Worm (Caenorhabditis elegans) whole organism, L3 larva: ENCODE measurements around the gene tag-234.
"Not testable (repeated sequence)": the region's sequence is repeated elsewhere in the genome, so short reads cannot be mapped to it uniquely, and the experiment has no call there.

Experiments used
- R02D3.7 ChIP-seq: fragments of 150-350 bp; optimal IDR thresholded peaks from 2 replicates; lab custom pipeline; 2014; ENCODE audit warnings: missing biosample characterization, missing genetic modification characterization
- ZK546.5 ChIP-seq: sonication (generic microtip); optimal IDR thresholded peaks from 2 replicates; lab custom pipeline; 2017; ENCODE audit warnings: missing biosample characterization, missing genetic modification characterization
- aly-2 ChIP-seq: fragments of 150-350 bp; optimal IDR thresholded peaks from 2 replicates; lab custom pipeline; 2014; ENCODE audit warnings: missing biosample characterization, missing genetic modification characterization
- ama-1 ChIP-seq: fragments of 150-350 bp; optimal IDR thresholded peaks from 2 replicates; lab custom pipeline; 2018
- ceh-16 ChIP-seq: sonication (generic microtip); optimal IDR thresholded peaks from 2 replicates; lab custom pipeline; 2017; ENCODE audit warnings: missing biosample characterization, missing genetic modification characterization
- ceh-28 ChIP-seq: fragments of 150-350 bp; optimal IDR thresholded peaks from 2 replicates; lab custom pipeline; 2014; ENCODE audit warnings: missing biosample characterization, missing genetic modification reagents, missing genetic modification characterization
- ceh-82 ChIP-seq: fragments of 150-350 bp; optimal IDR thresholded peaks from 2 replicates; lab custom pipeline; 2014; ENCODE audit warnings: missing biosample characterization, missing genetic modification characterization
- ceh-9 ChIP-seq: sonication (generic microtip); optimal IDR thresholded peaks from 2 replicates; lab custom pipeline; 2018; ENCODE audit warnings: missing biosample characterization, missing genetic modification characterization
- daf-12 ChIP-seq: fragments of 150-350 bp; optimal IDR thresholded peaks from 2 replicates; lab custom pipeline; 2014; ENCODE audit warnings: missing biosample characterization, missing genetic modification reagents, missing genetic modification characterization
- egl-27 ChIP-seq: sonication (generic microtip); optimal IDR thresholded peaks from 4 replicates; lab custom pipeline; 2017; ENCODE audit warnings: missing biosample characterization, missing genetic modification reagents, missing genetic modification characterization
- elt-1 ChIP-seq: fragments of 150-350 bp; optimal IDR thresholded peaks from 2 replicates; lab custom pipeline; 2014; ENCODE audit warnings: missing biosample characterization, missing genetic modification characterization
- elt-2 ChIP-seq: sonication (generic microtip); optimal IDR thresholded peaks from 2 replicates; lab custom pipeline; 2016; ENCODE audit warnings: missing genetic modification reagents, mild to moderate bottlenecking, missing genetic modification characterization, missing compliant biosample characterization
- elt-3 ChIP-seq, 3 experiments: fragments of 150-350 bp in 1 of 3; sonication (generic microtip) in 2 of 3; optimal IDR thresholded peaks; 2 replicates in 2 of 3; 4 replicates in 1 of 3; lab custom pipeline; 2014 to 2017; ENCODE audit warnings: missing biosample characterization in 3 of 3, missing genetic modification characterization in 3 of 3
- fkh-10 ChIP-seq: sonication (generic microtip); optimal IDR thresholded peaks from 2 replicates; lab custom pipeline; 2017; ENCODE audit warnings: missing biosample characterization, missing genetic modification reagents, missing genetic modification characterization
- fkh-2 ChIP-seq: fragments of 150-350 bp; optimal IDR thresholded peaks from 2 replicates; lab custom pipeline; 2014; ENCODE audit warnings: missing biosample characterization, missing genetic modification reagents, missing genetic modification characterization
- fos-1 ChIP-seq: fragments of 150-350 bp; optimal IDR thresholded peaks from 2 replicates; lab custom pipeline; 2014; ENCODE audit warnings: missing biosample characterization, missing genetic modification characterization
- hmg-11 ChIP-seq: sonication (generic microtip); optimal IDR thresholded peaks from 2 replicates; lab custom pipeline; 2016; ENCODE audit warnings: missing genetic modification characterization, missing compliant biosample characterization
- jun-1 ChIP-seq: fragments of 150-350 bp; optimal IDR thresholded peaks from 2 replicates; lab custom pipeline; 2014; ENCODE audit warnings: missing biosample characterization, missing genetic modification reagents, missing genetic modification characterization
- lin-15B ChIP-seq: fragments of 150-350 bp; optimal IDR thresholded peaks from 2 replicates; lab custom pipeline; 2014; ENCODE audit warnings: missing biosample characterization, missing genetic modification characterization
- lin-39 ChIP-seq: fragments of 150-350 bp; optimal IDR thresholded peaks from 2 replicates; lab custom pipeline; 2018; ENCODE audit warnings: missing biosample characterization, missing genetic modification reagents, missing genetic modification characterization
- lsy-12 ChIP-seq: sonication (generic microtip); optimal IDR thresholded peaks from 2 replicates; lab custom pipeline; 2016; ENCODE audit warnings: mild to moderate bottlenecking, missing genetic modification characterization, missing compliant biosample characterization
- mdl-1 ChIP-seq: fragments of 150-350 bp; optimal IDR thresholded peaks from 2 replicates; lab custom pipeline; 2014; ENCODE audit warnings: missing biosample characterization, missing genetic modification characterization
- mml-1 ChIP-seq: fragments of 150-350 bp; sonication (generic microtip); optimal IDR thresholded peaks from 3 replicates; lab custom pipeline; 2014; ENCODE audit warnings: missing biosample characterization, missing genetic modification characterization
- nfya-1 ChIP-seq: sonication (generic microtip); optimal IDR thresholded peaks from 2 replicates; lab custom pipeline; 2017; ENCODE audit warnings: missing genetic modification characterization, mild to moderate bottlenecking, missing compliant biosample characterization, antibody characterized with exemption, moderate library complexity; ENCODE audit not compliant: insufficient read depth
- nhr-11 ChIP-seq: fragments of 150-350 bp; optimal IDR thresholded peaks from 2 replicates; lab custom pipeline; 2014; ENCODE audit warnings: missing biosample characterization, missing genetic modification characterization
- nhr-12 ChIP-seq: fragments of 150-350 bp; optimal IDR thresholded peaks from 2 replicates; lab custom pipeline; 2014; ENCODE audit warnings: missing biosample characterization, missing genetic modification characterization
- nhr-23 ChIP-seq: fragments of 150-350 bp; optimal IDR thresholded peaks from 2 replicates; lab custom pipeline; 2014; ENCODE audit warnings: missing biosample characterization, missing genetic modification reagents, missing genetic modification characterization
- nhr-237 ChIP-seq: fragments of 150-350 bp; optimal IDR thresholded peaks from 2 replicates; lab custom pipeline; 2014; ENCODE audit warnings: missing biosample characterization, missing genetic modification characterization
- nhr-25 ChIP-seq: sonication (generic microtip); optimal IDR thresholded peaks from 2 replicates; lab custom pipeline; 2017; ENCODE audit warnings: missing biosample characterization, missing genetic modification characterization
- nhr-28 ChIP-seq: fragments of 150-350 bp; optimal IDR thresholded peaks from 2 replicates; lab custom pipeline; 2014; ENCODE audit warnings: missing biosample characterization, missing genetic modification characterization
- nhr-43 ChIP-seq: sonication (generic microtip); optimal IDR thresholded peaks from 2 replicates; lab custom pipeline; 2016; ENCODE audit warnings: mild to moderate bottlenecking, missing genetic modification characterization, missing compliant biosample characterization; ENCODE audit not compliant: poor library complexity, severe bottlenecking
- nhr-67 ChIP-seq: fragments of 150-350 bp; optimal IDR thresholded peaks from 2 replicates; lab custom pipeline; 2014; ENCODE audit warnings: missing biosample characterization, missing genetic modification characterization
- nhr-77 ChIP-seq: fragments of 150-350 bp; optimal IDR thresholded peaks from 2 replicates; lab custom pipeline; 2014; ENCODE audit warnings: missing biosample characterization, missing genetic modification characterization
- pha-4 ChIP-seq: fragments of 150-350 bp; optimal IDR thresholded peaks from 2 replicates; lab custom pipeline; 2014; ENCODE audit warnings: missing biosample characterization, missing genetic modification reagents, missing genetic modification characterization
- pqm-1 ChIP-seq: fragments of 150-350 bp; optimal IDR thresholded peaks from 2 replicates; lab custom pipeline; 2017; ENCODE audit warnings: missing biosample characterization, missing genetic modification characterization, inconsistent platforms
- sea-2 ChIP-seq: fragments of 150-350 bp; sonication (generic microtip); optimal IDR thresholded peaks from 4 replicates; lab custom pipeline; 2014; ENCODE audit warnings: missing biosample characterization, missing genetic modification reagents, missing genetic modification characterization
- skn-1 ChIP-seq: fragments of 150-350 bp; optimal IDR thresholded peaks from 2 replicates; lab custom pipeline; 2014; ENCODE audit warnings: missing biosample characterization, missing genetic modification characterization
- snpc-4 ChIP-seq: fragments of 150-350 bp; optimal IDR thresholded peaks from 2 replicates; lab custom pipeline; 2014; ENCODE audit warnings: missing biosample characterization, missing genetic modification characterization
- unc-39 ChIP-seq: sonication (generic microtip); optimal IDR thresholded peaks from 4 replicates; lab custom pipeline; 2017; ENCODE audit warnings: missing biosample characterization, missing genetic modification characterization
- unc-62 ChIP-seq: fragments of 150-350 bp; sonication (generic microtip); optimal IDR thresholded peaks from 4 replicates; lab custom pipeline; 2014; ENCODE audit warnings: missing biosample characterization, missing genetic modification reagents, missing genetic modification characterization
- zag-1 ChIP-seq: fragments of 150-350 bp; optimal IDR thresholded peaks from 2 replicates; lab custom pipeline; 2014; ENCODE audit warnings: missing biosample characterization, missing genetic modification characterization
- ztf-11 ChIP-seq: fragments of 150-350 bp; optimal IDR thresholded peaks from 2 replicates; lab custom pipeline; 2014; ENCODE audit warnings: missing biosample characterization, missing genetic modification characterization
- ztf-4 ChIP-seq: fragments of 150-350 bp; optimal IDR thresholded peaks from 2 replicates; lab custom pipeline; 2014; ENCODE audit warnings: missing biosample characterization, missing genetic modification characterization

The tag-234 gene

ce11 chrII:5863893-5864292 is at the start of gene tag-234:
Gene tag-234, plus strand, starts transcription at chrII:5864193.
- TF ChIP-seq nhr-77 (tag; lab: Kevin White, UChicago) (no peak), elt-2 (tag; lab: Kevin White, UChicago) (peak; percentile 68), fkh-10 (GFP tag; lab: Kevin White, UChicago) (no peak), nhr-43 (no peak), snpc-4 (tag; lab: Kevin White, UChicago) (no peak), pqm-1 (tag; lab: Kevin White, UChicago) (peak; percentile 47), daf-12 (tag; lab: Kevin White, UChicago) (no peak), nhr-25 (no peak)

ce11 chrII:5815382-5815781 is 48.6 kb upstream of the tag-234 start, which contains the start of gene wago-5:
Gene wago-5, minus strand, starts transcription at chrII:5815482.
- not testable (repeated sequence) for TF ChIP-seq fkh-10 (GFP tag; lab: Kevin White, UChicago); fos-1; lin-15B

ce11 chrII:5816346-5816745 is 47.6 kb upstream of the tag-234 start, which contains the start of gene ZK1248.20:
Gene ZK1248.20, plus strand, starts transcription at chrII:5816646.
- TF ChIP-seq elt-1 (tag; lab: Kevin White, UChicago) (no peak), sea-2 (GFP tag; lab: Kevin White, UChicago) (no peak), aly-2 (tag; lab: Kevin White, UChicago) (no peak), nhr-11 (tag; lab: Kevin White, UChicago) (no peak), nhr-23 (tag; lab: Kevin White, UChicago) (no peak), fos-1 (no peak), nhr-77 (tag; lab: Kevin White, UChicago) (no peak), fkh-10 (GFP tag; lab: Kevin White, UChicago) (no peak), pha-4 (no peak), hmg-11 (tag; lab: Kevin White, UChicago) (no peak), skn-1 (no peak)

ce11 chrII:5818298-5818697 is 45.7 kb upstream of the tag-234 start, which contains the start of gene ZK1248.4:
Gene ZK1248.4, plus strand, starts transcription at chrII:5818598.
- TF ChIP-seq elt-1 (tag; lab: Kevin White, UChicago) (no peak), lin-39 (tag; lab: Kevin White, UChicago) (no peak), jun-1 (no peak), ztf-4 (tag; lab: Kevin White, UChicago) (no peak), nhr-77 (tag; lab: Kevin White, UChicago) (no peak), daf-12 (tag; lab: Kevin White, UChicago) (no peak), ztf-11 (tag; lab: Kevin White, UChicago) (no peak), ceh-82 (tag; lab: Kevin White, UChicago) (no peak), lsy-12 (tag; lab: Kevin White, UChicago) (no peak), egl-27 (tag; lab: Kevin White, UChicago) (no peak), elt-2 (tag; lab: Kevin White, UChicago) (no peak)

- TF ChIP-seq ceh-9 (tag; lab: Kevin White, UChicago) = no peak
- no peak for TF ChIP-seq unc-62 (GFP tag; lab: Kevin White, UChicago)
- no peak for TF ChIP-seq nhr-77 (tag; lab: Kevin White, UChicago)
- no peak for TF ChIP-seq nhr-67
- no peak for TF ChIP-seq nhr-11 (tag; lab: Kevin White, UChicago)
- no peak for TF ChIP-seq zag-1 (tag; lab: Kevin White, UChicago)
- TF ChIP-seq skn-1 = peak; percentile 16
- TF ChIP-seq pha-4 = no peak
- no peak for TF ChIP-seq nhr-23 (tag; lab: Kevin White, UChicago)
- no peak for TF ChIP-seq ceh-16 (tag; lab: Kevin White, UChicago)
- TF ChIP-seq lsy-12 (tag; lab: Kevin White, UChicago) = no peak
- TF ChIP-seq lin-39 (tag; lab: Kevin White, UChicago) = no peak
- no peak for TF ChIP-seq hmg-11 (tag; lab: Kevin White, UChicago)
- no peak for TF ChIP-seq snpc-4 (tag; lab: Kevin White, UChicago)
- TF ChIP-seq egl-27 (tag; lab: Kevin White, UChicago) = no peak
- no peak for TF ChIP-seq unc-39 (tag; lab: Kevin White, UChicago)
- TF ChIP-seq nhr-43 = peak; percentile 49
- no peak for TF ChIP-seq ceh-28 (tag; lab: Kevin White, UChicago)
- TF ChIP-seq nhr-28 (tag; lab: Kevin White, UChicago) = no peak
- TF ChIP-seq sea-2 (GFP tag; lab: Kevin White, UChicago) = no peak
- TF ChIP-seq mdl-1 = no peak
- TF ChIP-seq elt-3 (tag; optimal IDR thresholded peaks at IDR 0.05; lab: Kevin White, UChicago) = no peak
- no peak for TF ChIP-seq ZK546.5 (tag; lab: Kevin White, UChicago)
- no peak for TF ChIP-seq fkh-10 (GFP tag; lab: Kevin White, UChicago)
- no peak for TF ChIP-seq ztf-11 (tag; lab: Kevin White, UChicago)
- no peak for TF ChIP-seq R02D3.7 (tag; lab: Kevin White, UChicago)
- no peak for TF ChIP-seq ama-1 (lab: Kevin White, UChicago)
- no peak for TF ChIP-seq mml-1 (tag; lab: Kevin White, UChicago)
- no peak for TF ChIP-seq nhr-12 (tag; lab: Kevin White, UChicago)
- TF ChIP-seq jun-1 = no peak
- TF ChIP-seq fkh-2 (tag; lab: Kevin White, UChicago) = no peak
- TF ChIP-seq ceh-82 (tag; lab: Kevin White, UChicago) = no peak
- peak; percentile 20 for TF ChIP-seq lin-15B
- TF ChIP-seq nfya-1 = no peak
- TF ChIP-seq nhr-237 (tag; lab: Kevin White, UChicago) = no peak
Measured at ce11 chrII:5819655-5820054, 44.3 kb upstream of the tag-234 start.
